Worm (Caenorhabditis elegans): ENCODE data around the gene R04B3.3.
A peak's percentile ranks its signal among the peaks of the same experiment; 100 is the strongest.

Gene R04B3.3

DNA sequence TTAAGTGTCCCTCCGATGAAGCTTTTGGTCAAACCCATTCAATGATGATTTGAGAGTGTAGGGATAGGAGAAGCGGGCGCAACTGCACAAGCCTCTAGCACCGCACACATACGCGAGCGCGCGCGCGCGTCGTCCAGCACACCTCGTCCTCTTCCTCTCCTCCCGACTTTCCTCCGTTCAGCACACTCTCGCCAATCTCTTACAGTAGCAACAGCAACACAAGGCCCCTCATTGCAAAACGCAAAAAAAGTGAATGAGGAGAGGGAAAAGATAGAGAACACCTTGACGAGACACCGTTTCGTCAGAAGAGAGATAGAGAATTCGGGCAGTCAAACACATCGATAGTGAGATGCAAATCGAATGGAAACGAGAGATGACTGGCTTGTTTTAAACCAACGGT is 43.3 kb downstream of the R04B3.3 start (continued):
- no peak for TF ChIP-seq unc-86 (tag; optimal IDR thresholded peaks at IDR 0.05)
- TF ChIP-seq T23F11.4 (GFP tag; optimal IDR thresholded peaks at IDR 0.05), result no peak
- peak; percentile 44 for TF ChIP-seq ceh-18 (tag; optimal IDR thresholded peaks at IDR 0.05)
- no peak for TF ChIP-seq nhr-11 (tag; optimal IDR thresholded peaks at IDR 0.05)
- no peak for TF ChIP-seq C38D4.7 (GFP tag; optimal IDR thresholded peaks at IDR 0.05)
- no peak for TF ChIP-seq K09A11.1 (tag; optimal IDR thresholded peaks at IDR 0.05; ENCODE audit: insufficient read depth)

DNA sequence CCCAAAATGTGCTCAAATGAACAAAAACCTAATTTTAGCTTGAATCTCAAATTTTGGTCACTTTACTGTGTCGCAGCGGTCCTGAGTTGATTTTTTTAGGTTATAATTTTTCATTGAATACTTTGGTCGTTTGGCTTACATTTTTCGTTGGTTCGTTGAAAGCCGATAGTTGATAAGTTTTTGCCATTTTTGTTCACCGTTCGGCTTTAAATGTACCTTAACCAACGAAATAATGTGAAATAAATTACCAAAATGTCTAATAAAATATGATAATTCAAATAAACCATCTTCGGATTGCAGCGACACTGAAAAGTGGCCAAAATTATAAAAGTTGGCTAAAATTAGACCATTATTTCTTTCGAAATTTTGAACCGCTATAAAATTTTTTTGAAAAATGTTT is 45.5 kb downstream of the R04B3.3 start:
- TF ChIP-seq ceh-6 (GFP tag; optimal IDR thresholded peaks at IDR 0.05) (no peak), ceh-24 (tag; optimal IDR thresholded peaks at IDR 0.05) (no peak)

DNA sequence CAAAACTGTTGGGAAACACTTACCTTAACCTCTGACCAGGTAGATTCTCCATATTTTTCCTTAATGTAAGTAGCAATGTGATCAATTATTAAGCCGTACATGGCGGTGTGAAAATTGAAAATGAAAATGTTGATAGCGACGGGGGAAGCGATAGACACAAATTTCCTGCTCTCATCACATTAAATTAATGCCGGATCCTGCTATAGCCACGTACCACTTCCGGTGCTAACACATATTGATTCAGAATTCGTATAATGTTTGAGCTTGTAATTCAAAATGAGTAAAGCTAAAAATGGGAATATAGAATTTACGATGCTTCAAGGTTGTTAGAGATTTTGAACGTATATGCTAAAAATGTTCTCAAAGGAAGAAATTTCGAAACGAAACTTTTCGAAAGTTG is 48.4 kb downstream of the R04B3.3 start, which contains the start of gene gcy-31:
gcy-31 (minus strand) TSS at position 101 of the 400 bp plus-strand sequence.
- TF ChIP-seq ceh-9 (tag; optimal IDR thresholded peaks at IDR 0.05), result no peak
- TF ChIP-seq syd-9 (tag; optimal IDR thresholded peaks at IDR 0.05), result no peak
- TF ChIP-seq tbx-2 (tag; optimal IDR thresholded peaks at IDR 0.05), result no peak

DNA sequence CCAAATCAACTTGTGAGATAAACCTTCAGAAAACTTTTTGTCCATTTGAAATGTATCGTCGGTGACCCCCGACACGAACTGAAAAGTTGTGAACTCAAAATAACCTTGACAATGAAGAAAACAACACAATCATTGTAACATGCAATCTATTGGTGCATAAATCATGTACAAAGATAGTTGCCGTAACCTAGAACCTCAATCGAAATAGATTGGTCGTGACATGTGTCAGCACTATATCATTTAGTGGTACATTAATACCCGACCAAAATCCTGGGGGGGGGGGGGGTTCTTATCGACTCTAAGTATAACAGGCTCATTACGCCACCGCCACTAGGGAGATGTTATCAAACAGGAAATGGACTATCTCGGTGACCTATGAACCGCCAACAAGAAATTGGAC is 48.8 kb downstream of the R04B3.3 start:
- TF ChIP-seq unc-55 (GFP tag; optimal IDR thresholded peaks at IDR 0.05), result peak; percentile 68
- no peak for TF ChIP-seq ceh-6 (GFP tag; optimal IDR thresholded peaks at IDR 0.05)

DNA sequence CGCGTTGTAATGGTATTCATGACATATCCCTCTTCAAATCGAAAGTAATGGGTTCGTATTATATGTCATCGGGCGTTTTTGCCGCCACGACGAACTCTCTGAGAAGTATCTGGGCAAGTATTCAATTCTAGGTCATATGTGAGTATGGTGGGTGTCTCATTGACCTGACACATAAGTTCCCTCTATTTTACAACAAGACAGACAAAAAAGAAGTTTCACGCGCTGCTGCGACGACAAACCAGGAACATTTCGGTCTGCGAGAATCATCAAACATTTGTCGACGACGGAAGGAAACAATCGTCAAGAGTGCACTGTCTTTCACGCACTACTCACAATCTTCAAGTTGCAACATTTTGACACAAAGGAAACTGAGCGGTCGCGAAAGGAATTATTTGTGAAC is 50.5 kb downstream of the R04B3.3 start:
- no peak for TF ChIP-seq sdc-2 (tag; optimal IDR thresholded peaks at IDR 0.05)
- TF ChIP-seq ceh-14 (tag; optimal IDR thresholded peaks at IDR 0.05), result no peak
- TF ChIP-seq ceh-31 (tag; optimal IDR thresholded peaks at IDR 0.05), result no peak
- no peak for TF ChIP-seq elt-4 (tag; optimal IDR thresholded peaks at IDR 0.05)
- no peak for TF ChIP-seq pha-2 (tag; optimal IDR thresholded peaks at IDR 0.05)
- no peak for TF ChIP-seq dmd-4 (tag; optimal IDR thresholded peaks at IDR 0.05; ENCODE audit: borderline replicate concordance)
- no peak for TF ChIP-seq ets-4 (tag; optimal IDR thresholded peaks at IDR 0.05)
- no peak for TF ChIP-seq Y22D7AL.16 (tag; optimal IDR thresholded peaks at IDR 0.05)
- TF ChIP-seq ceh-19 (GFP tag; optimal IDR thresholded peaks at IDR 0.05), result no peak
- no peak for TF ChIP-seq ceh-45 (GFP tag; IDR thresholded peaks at IDR 0.05)
- no peak for TF ChIP-seq pha-4 (tag; optimal IDR thresholded peaks at IDR 0.05)

Measured in whole organism, late embryonic.